Fruit fly (Drosophila melanogaster) whole organism, embryonic: Measurements from ENCODE around the gene CG31126.

Experiments used
- Atf-2 ChIP-seq: fragments of 200-800 bp; sonication (Bioruptor generic); optimal IDR thresholded peaks from 2 replicates; lab custom pipeline; 2016; ENCODE audit warnings: missing biosample characterization, missing genetic modification characterization
- Awh ChIP-seq: fragments of 200-800 bp; sonication (Bioruptor generic); IDR thresholded peaks from 2 replicates; pipeline ENCODE4, ENCODE4 v1.3.6; 2022; ENCODE audit warnings: missing biosample characterization, missing genetic modification characterization
- Bgb ChIP-seq: fragments of 200-800 bp; sonication (Bioruptor generic); IDR thresholded peaks from 2 replicates; pipeline ENCODE4 v1.3.6; 2022; ENCODE audit warnings: missing biosample characterization, missing genetic modification characterization; ENCODE audit not compliant: partially characterized antibody
- C15 ChIP-seq: fragments of 200-800 bp; sonication (Bioruptor generic); IDR thresholded peaks from 3 replicates; pipeline ENCODE4 v1.3.6; 2022; ENCODE audit warnings: missing biosample characterization, missing genetic modification characterization
- CG14050 ChIP-seq: fragments of 200-800 bp; sonication (Bioruptor generic); IDR thresholded peaks from 3 replicates; pipeline ENCODE4 v1.3.6; 2022; ENCODE audit warnings: missing biosample characterization, missing genetic modification characterization
- CG15073 ChIP-seq: fragments of 200-800 bp; sonication (Bioruptor generic); optimal IDR thresholded peaks from 2 replicates; lab custom pipeline; 2016; ENCODE audit warnings: missing biosample characterization, missing genetic modification characterization
- CG1603 ChIP-seq: fragments of 200-800 bp; sonication (Bioruptor generic); optimal IDR thresholded peaks from 2 replicates; lab custom pipeline; 2019; ENCODE audit warnings: missing biosample characterization, mild to moderate bottlenecking, missing genetic modification characterization, moderate library complexity
- CG16779 ChIP-seq: fragments of 200-800 bp; sonication (Bioruptor generic); IDR thresholded peaks from 2 replicates; pipeline ENCODE4 v1.3.6; 2022; ENCODE audit warnings: missing biosample characterization, missing genetic modification characterization
- CG18262 ChIP-seq: fragments of 200-800 bp; optimal IDR thresholded peaks from 3 replicates; lab custom pipeline; 2019; ENCODE audit warnings: missing biosample characterization, mild to moderate bottlenecking, missing genetic modification characterization, moderate library complexity
- CG1832 ChIP-seq: fragments of 200-800 bp; sonication (Bioruptor generic); optimal IDR thresholded peaks from 2 replicates; lab custom pipeline; 2017; ENCODE audit warnings: missing biosample characterization, mild to moderate bottlenecking, missing genetic modification characterization, inconsistent platforms
- CG18599 ChIP-seq: fragments of 200-800 bp; sonication (Bioruptor generic); optimal IDR thresholded peaks from 3 replicates; lab custom pipeline; 2017; ENCODE audit warnings: missing biosample characterization, missing genetic modification characterization, mild to moderate bottlenecking, moderate library complexity, missing genetic modification reagents
- CG18764 ChIP-seq: fragments of 200-800 bp; sonication (Bioruptor generic); optimal IDR thresholded peaks from 3 replicates; lab custom pipeline; 2016; ENCODE audit warnings: missing biosample characterization, missing genetic modification characterization
- CG31365 ChIP-seq: fragments of 200-800 bp; sonication (Bioruptor generic); optimal IDR thresholded peaks from 2 replicates; lab custom pipeline; 2018; ENCODE audit warnings: missing biosample characterization, mild to moderate bottlenecking, missing genetic modification characterization
- CG32772 ChIP-seq: fragments of 200-800 bp; sonication (Bioruptor generic); IDR thresholded peaks from 2 replicates; pipeline ENCODE4 v1.3.6; 2022; ENCODE audit warnings: missing biosample characterization, missing genetic modification characterization
- CG3838 ChIP-seq: fragments of 200-800 bp; sonication (Bioruptor generic); optimal IDR thresholded peaks from 3 replicates; lab custom pipeline; 2016; ENCODE audit warnings: missing biosample characterization, missing genetic modification characterization
- CG3847 ChIP-seq: fragments of 200-800 bp; sonication (Bioruptor generic); IDR thresholded peaks from 2 replicates; pipeline ENCODE4 v1.3.6; 2022; ENCODE audit warnings: missing biosample characterization, missing genetic modification characterization
- CG4617 ChIP-seq: fragments of 200-800 bp; sonication (Bioruptor generic); optimal IDR thresholded peaks from 3 replicates; lab custom pipeline; 2016; ENCODE audit warnings: missing biosample characterization, missing genetic modification characterization, borderline replicate concordance
- CG4707 ChIP-seq: fragments of 200-800 bp; sonication (Bioruptor generic); optimal IDR thresholded peaks from 2 replicates; lab custom pipeline; 2018; ENCODE audit warnings: missing biosample characterization, mild to moderate bottlenecking, missing genetic modification characterization, moderate library complexity
- CG8281 ChIP-seq: fragments of 200-800 bp; sonication (Bioruptor generic); optimal IDR thresholded peaks from 2 replicates; lab custom pipeline; 2018; ENCODE audit warnings: missing biosample characterization, mild to moderate bottlenecking, missing genetic modification characterization, moderate library complexity
- CG8359 ChIP-seq: fragments of 200-800 bp; sonication (Bioruptor generic); optimal IDR thresholded peaks from 2 replicates; lab custom pipeline; 2017; ENCODE audit warnings: missing biosample characterization, mild to moderate bottlenecking, missing genetic modification characterization, borderline replicate concordance
- Dbx ChIP-seq: fragments of 200-800 bp; sonication (Bioruptor generic); IDR thresholded peaks from 3 replicates; pipeline ENCODE4 v1.3.6; 2022; ENCODE audit warnings: missing biosample characterization, missing genetic modification characterization
- Deaf1 ChIP-seq: fragments of 200-800 bp; optimal IDR thresholded peaks from 3 replicates; lab custom pipeline; 2019; ENCODE audit warnings: missing biosample characterization, mild to moderate bottlenecking, missing genetic modification characterization, moderate library complexity
- Dek ChIP-seq: fragments of 200-800 bp; sonication (Bioruptor generic); optimal IDR thresholded peaks from 3 replicates; lab custom pipeline; 2019; ENCODE audit warnings: missing biosample characterization, mild to moderate bottlenecking, missing genetic modification characterization, moderate library complexity
- Eip74EF ChIP-seq, 2 experiments: fragments of 200-800 bp in 1 of 2; fragments of >200 bp in 1 of 2; sonication (Bioruptor generic) in 1 of 2; optimal IDR thresholded peaks; 2 replicates each; lab custom pipeline; 2017 to 2019; ENCODE audit warnings: missing biosample characterization in 2 of 2, missing genetic modification characterization in 2 of 2, mild to moderate bottlenecking in 1 of 2, moderate library complexity in 1 of 2
- Gsc ChIP-seq: fragments of 200-800 bp; sonication (Bioruptor generic); IDR thresholded peaks from 2 replicates; pipeline ENCODE4 v1.3.6; 2022; ENCODE audit warnings: missing biosample characterization, missing genetic modification characterization
- Hmr ChIP-seq: fragments of 200-800 bp; sonication (Bioruptor generic); optimal IDR thresholded peaks from 3 replicates; lab custom pipeline; 2017; ENCODE audit warnings: mild to moderate bottlenecking, missing biosample characterization, missing genetic modification reagents, missing genetic modification characterization
- Side ChIP-seq: fragments of 200-800 bp; sonication (Bioruptor generic); optimal IDR thresholded peaks from 2 replicates; lab custom pipeline; 2016; ENCODE audit warnings: missing biosample characterization, missing genetic modification characterization
- abd-A ChIP-seq: fragments of 200-800 bp; sonication (Bioruptor generic); optimal IDR thresholded peaks from 3 replicates; lab custom pipeline; 2019; ENCODE audit warnings: missing biosample characterization, mild to moderate bottlenecking, missing genetic modification characterization, moderate library complexity
- ac ChIP-seq: fragments of 200-800 bp; sonication (Bioruptor generic); optimal IDR thresholded peaks from 3 replicates; lab custom pipeline; 2017; ENCODE audit warnings: missing biosample characterization, mild to moderate bottlenecking, missing genetic modification characterization
- amos ChIP-seq: fragments of 200-800 bp; sonication (Bioruptor generic); IDR thresholded peaks from 2 replicates; pipeline ENCODE4 v1.3.6; 2022; ENCODE audit warnings: missing biosample characterization, missing genetic modification characterization; ENCODE audit not compliant: partially characterized antibody
- bbx ChIP-seq: fragments of 200-800 bp; sonication (Bioruptor generic); IDR thresholded peaks from 2 replicates; pipeline ENCODE4 v1.3.6; 2022; ENCODE audit warnings: missing biosample characterization, missing genetic modification characterization; ENCODE audit not compliant: partially characterized antibody
- crp ChIP-seq, 2 experiments: fragments of 200-800 bp; sonication (Bioruptor generic); optimal IDR thresholded peaks; 2 replicates in 1 of 2; 3 replicates in 1 of 2; lab custom pipeline; 2017; ENCODE audit warnings: missing biosample characterization in 2 of 2, missing genetic modification characterization in 2 of 2, mild to moderate bottlenecking in 1 of 2, moderate library complexity in 1 of 2
- ewg ChIP-seq: fragments of 200-800 bp; sonication (Bioruptor generic); optimal IDR thresholded peaks from 3 replicates; lab custom pipeline; 2017; ENCODE audit warnings: mild to moderate bottlenecking, missing biosample characterization, missing genetic modification reagents, missing genetic modification characterization
- her ChIP-seq: fragments of 200-800 bp; sonication (Bioruptor generic); optimal IDR thresholded peaks from 2 replicates; lab custom pipeline; 2016; ENCODE audit warnings: missing biosample characterization, missing genetic modification characterization
- kay ChIP-seq: fragments of 200-800 bp; sonication (Bioruptor generic); optimal IDR thresholded peaks from 2 replicates; lab custom pipeline; 2016; ENCODE audit warnings: missing biosample characterization, missing genetic modification characterization
- nerfin-1 ChIP-seq: fragments of 200-800 bp; sonication (Bioruptor generic); optimal IDR thresholded peaks from 3 replicates; lab custom pipeline; 2019; ENCODE audit warnings: missing biosample characterization, mild to moderate bottlenecking, missing genetic modification characterization, moderate library complexity
- nerfin-2 ChIP-seq: fragments of 200-800 bp; sonication (Bioruptor generic); IDR thresholded peaks from 2 replicates; pipeline ENCODE4 v1.3.6; 2022; ENCODE audit warnings: missing biosample characterization, missing genetic modification characterization; ENCODE audit not compliant: partially characterized antibody
- oc ChIP-seq: fragments of 200-800 bp; sonication (Bioruptor generic); optimal IDR thresholded peaks from 2 replicates; lab custom pipeline; 2018; ENCODE audit warnings: missing biosample characterization, mild to moderate bottlenecking, missing genetic modification characterization, moderate library complexity
- pb ChIP-seq: fragments of 200-800 bp; sonication (Bioruptor generic); optimal IDR thresholded peaks from 3 replicates; lab custom pipeline; 2016; ENCODE audit warnings: missing biosample characterization, missing genetic modification characterization
- phol ChIP-seq: fragments of 200-800 bp; sonication (Bioruptor generic); optimal IDR thresholded peaks from 3 replicates; lab custom pipeline; 2018; ENCODE audit warnings: missing biosample characterization, mild to moderate bottlenecking, missing genetic modification characterization, moderate library complexity
- ro ChIP-seq: fragments of 200-800 bp; sonication (Bioruptor generic); IDR thresholded peaks from 2 replicates; pipeline ENCODE4 v1.3.6; 2022; ENCODE audit warnings: missing biosample characterization, missing genetic modification characterization
- sens ChIP-seq: fragments of 200-800 bp; sonication (Bioruptor generic); peaks from one replicate; lab custom pipeline; 2016; ENCODE audit warnings: missing biosample characterization, missing genetic modification characterization
- slbo ChIP-seq: fragments of 200-800 bp; sonication (Bioruptor generic); IDR thresholded peaks from 2 replicates; pipeline ENCODE4 v1.3.6; 2022; ENCODE audit warnings: missing biosample characterization, missing genetic modification characterization
- so ChIP-seq: fragments of 200-800 bp; sonication (Bioruptor generic); IDR thresholded peaks from 3 replicates; pipeline ENCODE4 v1.3.6; 2022; ENCODE audit warnings: missing biosample characterization, missing genetic modification characterization
- sqz ChIP-seq: fragments of 200-800 bp; sonication (Bioruptor generic); optimal IDR thresholded peaks from 3 replicates; lab custom pipeline; 2018; ENCODE audit warnings: missing biosample characterization, mild to moderate bottlenecking, missing genetic modification characterization
- tgo ChIP-seq: fragments of 200-800 bp; sonication (Bioruptor generic); IDR thresholded peaks from 3 replicates; pipeline ENCODE4 v1.3.6; 2022; ENCODE audit warnings: missing biosample characterization, missing genetic modification characterization
- vvl ChIP-seq: fragments of 200-800 bp; sonication (Bioruptor generic); IDR thresholded peaks from 2 replicates; pipeline ENCODE4 v1.3.6; 2022; ENCODE audit warnings: missing biosample characterization, missing genetic modification characterization
- z ChIP-seq: fragments of 200-800 bp; sonication (Bioruptor generic); IDR thresholded peaks from 3 replicates; pipeline ENCODE4 v1.3.6; 2022; ENCODE audit warnings: missing biosample characterization, missing genetic modification characterization
- zen2 ChIP-seq: fragments of 200-800 bp; sonication (Bioruptor generic); IDR thresholded peaks from 3 replicates; pipeline ENCODE4 v1.3.6; 2022; ENCODE audit warnings: missing biosample characterization, missing genetic modification characterization; ENCODE audit not compliant: partially characterized antibody

Gene CG31126

DNA sequence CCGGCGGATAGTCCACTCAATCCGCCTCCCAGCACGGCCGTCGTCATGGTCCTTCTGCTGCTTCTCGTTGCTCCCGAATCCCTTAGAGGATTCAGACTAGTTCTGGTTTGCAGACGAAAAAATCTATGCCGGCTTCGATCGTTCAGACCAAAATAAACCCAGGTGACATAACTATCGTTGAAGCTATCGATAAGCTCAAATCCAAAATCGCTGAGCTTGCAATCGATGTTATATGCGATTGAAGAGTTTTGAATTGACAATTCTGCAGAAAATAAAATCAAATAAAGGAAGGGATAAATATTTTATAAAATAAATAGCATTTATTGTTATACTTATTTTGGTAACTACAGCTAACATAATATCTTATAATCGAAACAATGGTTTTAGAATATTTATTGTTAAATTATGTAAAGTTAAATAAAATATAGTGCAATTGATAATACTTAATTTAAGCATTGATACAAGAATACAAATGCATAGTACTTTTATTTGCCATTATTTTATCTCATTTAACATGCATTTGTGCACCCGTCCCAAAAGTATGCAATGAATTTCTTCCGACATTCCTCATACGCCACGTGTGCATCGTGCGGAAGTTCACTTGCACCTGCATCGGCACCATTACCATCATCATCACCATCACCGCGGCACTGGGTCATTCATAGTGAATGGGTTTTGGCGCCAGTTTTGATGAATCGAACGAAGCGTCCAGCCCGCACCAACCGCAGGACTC, 2.4 kb downstream of the CG31126 start, which contains the start of gene Ppox (continued):
- TF ChIP-seq CG32772 (no peak), her (GFP tag; lab: Kevin White, UChicago) (no peak), zen2 (GFP tag; lab: Robert Waterston, UW) (peak; percentile 88), CG3838 (no peak), sens (GFP tag; lab: Kevin White, UChicago) (peak; percentile 54), C15 (no peak), slbo (no peak), CG8281 (tag; lab: Kevin White, UChicago) (no peak), Atf-2 (GFP tag; lab: Kevin White, UChicago) (no peak), CG14050 (GFP tag; lab: Robert Waterston, UW) (no peak), z (GFP tag; lab: Robert Waterston, UW) (no peak), so (GFP tag; lab: Robert Waterston, UW) (no peak), Dek (tag; lab: Kevin White, UChicago) (peak; percentile 14), CG8359 (GFP tag; lab: Kevin White, UChicago) (no peak), crp (GFP tag; optimal IDR thresholded peaks at IDR 0.05; lab: Kevin White, UChicago) (peak in 1 of 2 experiments; percentile 55), pb (GFP tag; lab: Kevin White, UChicago) (no peak), CG3847 (GFP tag; lab: Robert Waterston, UW) (no peak), ac (GFP tag; lab: Kevin White, UChicago) (no peak), CG18262 (tag; lab: Kevin White, UChicago) (no peak), tgo (GFP tag; lab: Robert Waterston, UW) (no peak), sqz (no peak), kay (GFP tag; lab: Kevin White, UChicago) (no peak), vvl (GFP tag; lab: Robert Waterston, UW) (no peak), CG18599 (GFP tag; lab: Kevin White, UChicago) (no peak), CG4617 (peak; percentile 13), Gsc (GFP tag; lab: Robert Waterston, UW) (no peak), CG15073 (GFP tag; lab: Kevin White, UChicago) (no peak), nerfin-1 (tag; lab: Kevin White, UChicago) (no peak), Hmr (no peak), nerfin-2 (peak; percentile 92), CG31365 (tag; lab: Kevin White, UChicago) (no peak)

DNA sequence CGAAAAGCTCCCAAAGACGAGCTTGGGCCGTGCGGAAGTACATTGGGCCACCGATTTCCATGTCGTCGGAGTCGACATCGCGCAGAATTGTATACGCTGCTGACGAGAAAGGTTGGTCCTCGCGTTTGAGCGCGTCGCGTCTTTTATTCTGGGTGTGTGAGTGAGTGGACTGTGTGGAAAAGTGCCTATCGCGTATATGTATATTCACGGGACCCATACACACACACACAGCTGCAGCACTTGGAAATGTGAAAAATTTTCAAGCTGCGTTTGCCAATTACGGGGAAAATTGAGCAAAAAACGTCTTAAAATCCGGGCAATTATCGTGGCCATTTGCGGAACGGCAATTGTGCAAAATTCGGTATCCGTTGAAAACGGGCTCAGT, 3.0 kb downstream of the CG31126 start, which contains the start of gene slo:
Gene slo, plus strand, starts transcription at position 80 of the 385 bp plus-strand sequence.
- TF ChIP-seq CG18764 = no peak
- TF ChIP-seq Bgb = 0 out of 2 replicates have a peak, but pooled peaks have one; percentile 33
- TF ChIP-seq amos (GFP tag; lab: Robert Waterston, UW) = peak; percentile 27
- no peak for TF ChIP-seq CG1832 (GFP tag; lab: Kevin White, UChicago)
- TF ChIP-seq Eip74EF (GFP tag; optimal IDR thresholded peaks at IDR 0.05; lab: Kevin White, UChicago) = no peak
- no peak for TF ChIP-seq CG1603
- TF ChIP-seq Dek (tag; lab: Kevin White, UChicago) = no peak
- peak; percentile 43 for TF ChIP-seq abd-A
- TF ChIP-seq Dbx (GFP tag; lab: Robert Waterston, UW) = 0 out of 3 replicates have a peak, but pooled peaks have one; percentile 36
- no peak for TF ChIP-seq ro (GFP tag; lab: Robert Waterston, UW)
- no peak for TF ChIP-seq oc
- TF ChIP-seq phol (tag; lab: Kevin White, UChicago) = no peak
- TF ChIP-seq Deaf1 (tag; lab: Kevin White, UChicago) = peak; percentile 54
- TF ChIP-seq bbx (GFP tag; lab: Robert Waterston, UW) = 0 out of 2 replicates have a peak, but pooled peaks have one; percentile 39
- TF ChIP-seq vvl (GFP tag; lab: Robert Waterston, UW) = no peak
- TF ChIP-seq ewg (GFP tag; lab: Kevin White, UChicago) = peak; percentile 50
- TF ChIP-seq CG4707 (GFP tag; lab: Kevin White, UChicago) = no peak
- no peak for TF ChIP-seq Awh
- peak; percentile 77 for TF ChIP-seq CG16779 (GFP tag; lab: Robert Waterston, UW)
- no peak for TF ChIP-seq Side (GFP tag; lab: Kevin White, UChicago)
